Worm (Caenorhabditis elegans): ENCODE data around the gene txt-12.

txt-12 gene

ce11 chrV:15132423-15132822, 39.7 kb downstream of the txt-12 start, which contains the start of gene str-171:
Gene str-171, minus strand, starts transcription at chrV:15132523.
- TF ChIP-seq crh-2 (tag; optimal IDR thresholded peaks at IDR 0.05) (no peak), R02D3.7 (tag; optimal IDR thresholded peaks at IDR 0.05) (no peak), lin-11 (tag; optimal IDR thresholded peaks at IDR 0.05) (no peak), peb-1 (tag; optimal IDR thresholded peaks at IDR 0.05) (no peak), nhr-12 (tag; optimal IDR thresholded peaks at IDR 0.05) (no peak), ztf-11 (tag; optimal IDR thresholded peaks at IDR 0.05) (no peak), nhr-21 (tag; optimal IDR thresholded peaks at IDR 0.05) (no peak), ztf-4 (tag; optimal IDR thresholded peaks at IDR 0.05) (no peak), aly-2 (tag; optimal IDR thresholded peaks at IDR 0.05) (no peak), C34F6.9 (tag; optimal IDR thresholded peaks at IDR 0.05) (no peak), nhr-11 (tag; optimal IDR thresholded peaks at IDR 0.05) (no peak), alr-1 (tag; optimal IDR thresholded peaks at IDR 0.05) (no peak), zag-1 (tag; optimal IDR thresholded peaks at IDR 0.05) (no peak), nhr-129 (tag; optimal IDR thresholded peaks at IDR 0.05) (no peak), unc-39 (tag; optimal IDR thresholded peaks at IDR 0.05) (no peak), Y55F3AM.14 (GFP tag; optimal IDR thresholded peaks at IDR 0.05) (no peak), sma-9 (GFP tag; optimal IDR thresholded peaks at IDR 0.05) (no peak), sma-9 (tag; optimal IDR thresholded peaks at IDR 0.05) (no peak)

- peak; percentile 85 for TF ChIP-seq fos-1 (tag; optimal IDR thresholded peaks at IDR 0.05)
- no peak for TF ChIP-seq ztf-4 (tag; optimal IDR thresholded peaks at IDR 0.05)
These were observed 41.0 kb downstream of the txt-12 start for ce11 chrV:15133812-15134211.

- TF ChIP-seq unc-55 (GFP tag; optimal IDR thresholded peaks at IDR 0.05) (peak; percentile 97), R02D3.7 (tag; optimal IDR thresholded peaks at IDR 0.05) (no peak), gmeb-1 (tag; optimal IDR thresholded peaks at IDR 0.05) (peak; percentile 87), skn-1 (tag; optimal IDR thresholded peaks at IDR 0.05) (no peak), ceh-82 (tag; optimal IDR thresholded peaks at IDR 0.05) (peak; percentile 52), fos-1 (tag; optimal IDR thresholded peaks at IDR 0.05) (peak; percentile 72), nhr-6 (tag; optimal IDR thresholded peaks at IDR 0.05) (no peak), nhr-21 (tag; optimal IDR thresholded peaks at IDR 0.05) (peak; percentile 60), lin-11 (tag; optimal IDR thresholded peaks at IDR 0.05) (no peak), ama-1 (optimal IDR thresholded peaks at IDR 0.05) (no peak), lin-39 (tag; optimal IDR thresholded peaks at IDR 0.05) (no peak), C34F6.9 (tag; optimal IDR thresholded peaks at IDR 0.05) (peak; percentile 90), dmd-4 (tag; optimal IDR thresholded peaks at IDR 0.05) (no peak), F13H6.1 (tag; optimal IDR thresholded peaks at IDR 0.05) (peak; percentile 56), ztf-4 (tag; optimal IDR thresholded peaks at IDR 0.05) (peak; percentile 16), unc-62 (GFP tag; optimal IDR thresholded peaks at IDR 0.05) (no peak), blmp-1 (tag; optimal IDR thresholded peaks at IDR 0.05; ENCODE audit: insufficient read depth) (peak; percentile 72), nhr-23 (tag; optimal IDR thresholded peaks at IDR 0.05) (no peak), snpc-4 (tag; optimal IDR thresholded peaks at IDR 0.05) (peak; percentile 68), sma-3 (GFP tag; optimal IDR thresholded peaks at IDR 0.05) (peak; percentile 63), lsy-2 (tag; optimal IDR thresholded peaks at IDR 0.05) (peak in 1 of 2 experiments; percentile 87), lin-13 (GFP tag; optimal IDR thresholded peaks at IDR 0.05) (peak; percentile 83), egl-27 (tag; optimal IDR thresholded peaks at IDR 0.05) (peak; percentile 21), unc-39 (tag; optimal IDR thresholded peaks at IDR 0.05) (no peak), ztf-1 (GFP tag; conservative IDR thresholded peaks at IDR 0.05) (no peak), nhr-10 (tag; optimal IDR thresholded peaks at IDR 0.05) (no peak), nhr-11 (tag; optimal IDR thresholded peaks at IDR 0.05) (no peak), nhr-25 (tag; optimal IDR thresholded peaks at IDR 0.05) (no peak), aly-2 (tag; optimal IDR thresholded peaks at IDR 0.05) (no peak), crh-2 (tag; optimal IDR thresholded peaks at IDR 0.05) (peak; percentile 79), alr-1 (tag; optimal IDR thresholded peaks at IDR 0.05) (no peak), ZK546.5 (tag; optimal IDR thresholded peaks at IDR 0.05) (no peak), ceh-16 (tag; optimal IDR thresholded peaks at IDR 0.05) (no peak), nhr-237 (tag; optimal IDR thresholded peaks at IDR 0.05) (no peak), ztf-11 (tag; optimal IDR thresholded peaks at IDR 0.05) (no peak), sem-4 (tag; optimal IDR thresholded peaks at IDR 0.05) (peak; percentile 3), elt-3 (tag; optimal IDR thresholded peaks at IDR 0.05) (no peak), nhr-12 (tag; optimal IDR thresholded peaks at IDR 0.05) (no peak), sma-9 (GFP tag; optimal IDR thresholded peaks at IDR 0.05) (peak; percentile 79), sma-9 (tag; optimal IDR thresholded peaks at IDR 0.05) (no peak), zag-1 (tag; optimal IDR thresholded peaks at IDR 0.05) (peak; percentile 59), nhr-129 (tag; optimal IDR thresholded peaks at IDR 0.05) (peak; percentile 86)
These were observed 44.0 kb downstream of the txt-12 start, which contains the start of gene aipl-1 for ce11 chrV:15136772-15137171. Gene aipl-1, minus strand, starts transcription at chrV:15136801.

All from whole organism, L2 larva.